Worm (Caenorhabditis elegans): Measurements from ENCODE around the gene clc-11.

Gene clc-11

DNA sequence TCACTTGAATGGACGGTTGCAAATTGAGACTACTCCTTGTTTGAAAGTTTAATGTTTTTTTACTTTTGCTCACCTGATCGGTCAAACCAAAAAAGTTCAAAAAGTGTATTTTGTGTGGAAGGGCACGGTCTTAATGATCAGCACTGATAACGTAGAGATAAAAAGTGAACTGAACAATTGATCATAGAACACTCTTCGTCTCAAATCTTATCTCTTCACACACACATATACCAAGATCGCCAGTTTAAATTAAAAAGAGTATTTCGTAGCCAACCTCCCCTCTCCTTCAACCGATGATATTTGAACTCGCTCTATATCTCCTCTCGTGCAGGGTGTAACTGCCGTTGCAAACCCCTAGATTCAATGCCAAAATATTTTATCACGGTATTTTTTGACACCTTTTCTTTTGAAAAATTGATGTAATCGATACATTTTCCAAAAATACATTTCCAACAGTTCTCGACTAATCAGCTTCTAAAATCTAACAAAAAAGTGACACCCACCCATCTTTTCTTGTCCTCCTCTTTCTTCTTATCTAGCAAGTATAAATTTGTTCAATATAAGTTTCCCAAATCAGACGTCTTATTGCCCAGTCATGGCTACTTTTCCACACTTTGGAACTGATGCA is 39.2 kb downstream of the clc-11 start, which contains the start of gene cth-1:
Gene cth-1, plus strand, starts transcription at position 578 of the 628 bp plus-strand sequence.
- peak; percentile 55 for TF ChIP-seq elt-2 (tag; optimal IDR thresholded peaks at IDR 0.05)
- TF ChIP-seq ztf-16 (tag; optimal IDR thresholded peaks at IDR 0.05) = no peak

DNA sequence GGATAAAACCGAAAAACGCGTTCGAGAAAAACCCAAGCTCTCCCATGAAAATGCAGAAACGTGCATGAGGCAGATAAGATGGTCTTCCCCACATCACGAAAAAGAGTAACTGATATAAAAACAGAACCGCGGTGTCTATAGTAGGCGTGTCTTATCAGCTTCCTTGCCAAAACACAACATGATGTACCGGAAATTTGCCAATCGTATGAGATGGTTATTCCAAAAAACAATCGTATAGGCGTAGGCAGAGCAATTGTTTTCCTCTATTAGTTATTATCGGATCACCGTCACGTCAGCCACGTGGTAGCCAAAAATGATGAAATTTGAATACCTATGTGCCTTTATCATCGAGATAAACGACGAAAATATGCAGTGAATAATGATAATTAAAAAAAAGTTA is 40.0 kb downstream of the clc-11 start, which contains the start of gene str-7:
Gene str-7, minus strand, starts transcription at position 101 of the 400 bp plus-strand sequence.
- TF ChIP-seq ceh-34 (tag; optimal IDR thresholded peaks at IDR 0.05) (no peak), elt-2 (tag; optimal IDR thresholded peaks at IDR 0.05) (peak; percentile 50), syd-9 (tag; optimal IDR thresholded peaks at IDR 0.05) (no peak)

DNA sequence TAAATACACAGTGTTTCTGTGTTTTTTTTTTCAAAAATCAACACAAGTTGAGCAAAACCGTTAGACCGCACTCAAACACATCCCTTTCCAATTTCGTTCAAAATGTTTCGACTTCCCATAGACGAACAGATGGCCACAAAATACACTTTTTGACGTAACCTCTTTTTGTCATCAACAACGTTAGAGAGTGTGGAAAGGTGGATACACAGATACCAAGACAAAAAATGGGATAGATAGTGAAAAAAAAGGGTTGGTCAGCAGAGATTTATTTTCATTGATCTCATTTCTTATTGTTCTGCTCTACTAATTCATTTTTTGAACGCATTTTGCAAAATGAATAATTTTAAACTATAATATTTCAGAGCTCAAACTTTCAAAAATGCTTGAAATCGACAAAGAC is 44.6 kb downstream of the clc-11 start:
- no peak for TF ChIP-seq ceh-48 (tag; optimal IDR thresholded peaks at IDR 0.05)
- no peak for TF ChIP-seq unc-55 (GFP tag; optimal IDR thresholded peaks at IDR 0.05)
- TF ChIP-seq C38D4.7 (GFP tag; optimal IDR thresholded peaks at IDR 0.05) = no peak
- TF ChIP-seq odd-2 (tag; optimal IDR thresholded peaks at IDR 0.05) = no peak
- TF ChIP-seq ztf-16 (tag; optimal IDR thresholded peaks at IDR 0.05) = no peak
- TF ChIP-seq fkh-10 (GFP tag; optimal IDR thresholded peaks at IDR 0.05) = no peak
- no peak for TF ChIP-seq pha-2 (tag; optimal IDR thresholded peaks at IDR 0.05)
- TF ChIP-seq nfya-1 (tag; optimal IDR thresholded peaks at IDR 0.05) = no peak
- TF ChIP-seq F13H6.1 (tag; optimal IDR thresholded peaks at IDR 0.05) = no peak
- no peak for TF ChIP-seq fkh-6 (tag; optimal IDR thresholded peaks at IDR 0.05)
- TF ChIP-seq pag-3 (tag; optimal IDR thresholded peaks at IDR 0.05; ENCODE audit: borderline replicate concordance) = no peak

DNA sequence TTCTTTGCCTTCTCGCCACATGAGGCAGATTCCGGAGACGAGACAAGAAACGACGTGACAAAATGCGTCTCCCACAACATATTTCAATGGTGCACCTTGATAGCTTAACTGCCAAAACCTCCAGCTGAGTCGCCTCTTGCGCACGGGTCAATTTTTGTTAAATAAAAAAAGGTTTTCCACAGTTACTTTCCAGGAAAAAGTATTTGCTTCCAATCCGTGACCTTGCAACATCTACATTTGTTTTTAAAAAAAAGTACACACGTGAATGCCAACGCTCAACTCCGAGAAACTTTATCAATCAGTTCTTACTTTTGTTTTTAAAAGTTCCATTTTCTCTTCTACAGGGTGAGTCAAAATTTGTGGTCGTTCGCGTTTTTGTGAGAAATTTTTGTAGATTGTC is 45.1 kb downstream of the clc-11 start, which contains the start of gene F22B8.7:
Gene F22B8.7, plus strand, starts transcription at position 301 of the 400 bp plus-strand sequence.
- TF ChIP-seq pat-9 (tag; optimal IDR thresholded peaks at IDR 0.05) (no peak), che-1 (tag; optimal IDR thresholded peaks at IDR 0.05) (no peak), nfya-1 (tag; optimal IDR thresholded peaks at IDR 0.05) (no peak), hlh-15 (tag; optimal IDR thresholded peaks at IDR 0.05) (no peak)

DNA sequence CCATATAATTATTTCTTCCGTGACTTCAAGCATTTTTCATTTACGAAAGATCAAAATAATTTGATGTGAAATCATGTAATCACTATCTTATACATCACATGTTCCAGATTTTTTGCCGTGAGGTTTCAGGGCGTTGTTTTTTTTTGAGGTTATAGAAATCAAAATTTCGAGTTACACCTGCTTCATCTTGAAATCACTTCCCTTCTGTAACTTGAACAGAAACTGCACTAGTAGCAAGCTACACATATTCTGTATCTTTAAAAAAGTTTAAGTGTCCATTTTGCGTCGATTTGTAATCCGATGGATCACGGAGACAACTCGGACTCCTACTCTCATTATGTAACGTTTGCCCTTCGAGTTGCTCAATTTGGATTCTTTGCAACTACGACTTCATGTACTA is 48.7 kb downstream of the clc-11 start, which contains the start of gene F22B8.3:
Gene F22B8.3, plus strand, starts transcription at position 301 of the 400 bp plus-strand sequence.
- TF ChIP-seq nhr-232 (tag; optimal IDR thresholded peaks at IDR 0.05) = no peak
- no peak for TF ChIP-seq elt-2 (tag; optimal IDR thresholded peaks at IDR 0.05)
- no peak for TF ChIP-seq fax-1 (tag; optimal IDR thresholded peaks at IDR 0.05)
- no peak for TF ChIP-seq dve-1 (tag; optimal IDR thresholded peaks at IDR 0.05)
- TF ChIP-seq fkh-6 (tag; optimal IDR thresholded peaks at IDR 0.05) = no peak
- TF ChIP-seq ceh-14 (tag; optimal IDR thresholded peaks at IDR 0.05) = no peak
- TF ChIP-seq ceh-31 (tag; optimal IDR thresholded peaks at IDR 0.05) = no peak
- no peak for TF ChIP-seq pqm-1 (tag; optimal IDR thresholded peaks at IDR 0.05)
- no peak for TF ChIP-seq ztf-16 (tag; optimal IDR thresholded peaks at IDR 0.05)
- TF ChIP-seq C38D4.7 (GFP tag; optimal IDR thresholded peaks at IDR 0.05) = no peak
- TF ChIP-seq K02D7.2 (tag; optimal IDR thresholded peaks at IDR 0.05) = no peak
- TF ChIP-seq hlh-8 (tag; optimal IDR thresholded peaks at IDR 0.05) = no peak
- no peak for TF ChIP-seq madf-2 (tag; optimal IDR thresholded peaks at IDR 0.05)
- no peak for TF ChIP-seq ceh-6 (GFP tag; optimal IDR thresholded peaks at IDR 0.05)

All from whole organism, late embryonic.